Worm (Caenorhabditis elegans): ENCODE results near the gene Y48C3A.20.
A peak's percentile ranks its signal among the peaks of the same experiment; 100 is the strongest.

The Y48C3A.20 gene

DNA sequence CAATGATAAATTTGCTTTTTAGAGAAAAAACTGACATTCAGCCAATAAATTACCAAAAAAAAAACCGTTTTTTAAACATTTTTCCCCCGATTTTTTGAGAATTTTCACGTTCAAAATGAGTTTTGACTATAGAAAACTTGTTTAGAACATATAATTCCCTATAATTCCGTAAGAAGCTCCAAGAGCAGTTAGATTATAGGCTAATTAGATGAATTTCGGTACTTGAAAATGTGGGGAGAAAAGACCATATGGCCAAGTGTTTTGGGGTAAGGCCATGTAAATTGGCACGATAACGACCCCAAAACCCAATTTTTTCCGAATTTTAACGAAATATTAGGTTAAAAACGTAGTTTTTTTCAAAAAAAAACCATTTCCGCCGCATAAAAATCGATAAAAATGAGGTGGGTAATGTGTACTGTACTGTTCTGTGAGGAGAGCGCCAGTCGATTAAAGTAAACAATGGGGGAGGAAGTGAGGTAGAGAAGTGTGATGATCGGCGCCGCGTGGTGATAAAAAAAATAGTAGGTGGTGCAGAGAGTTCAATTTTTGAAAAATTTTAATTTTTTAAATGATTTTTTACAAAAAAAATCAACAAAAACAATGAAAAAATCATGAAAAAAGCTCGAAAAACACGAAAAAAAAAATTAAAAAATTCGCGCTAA lies 36.2 kb upstream of the Y48C3A.20 start:
- TF ChIP-seq fos-1 (tag; optimal IDR thresholded peaks at IDR 0.05) (peak; percentile 62), lin-11 (tag; optimal IDR thresholded peaks at IDR 0.05) (no peak)

DNA sequence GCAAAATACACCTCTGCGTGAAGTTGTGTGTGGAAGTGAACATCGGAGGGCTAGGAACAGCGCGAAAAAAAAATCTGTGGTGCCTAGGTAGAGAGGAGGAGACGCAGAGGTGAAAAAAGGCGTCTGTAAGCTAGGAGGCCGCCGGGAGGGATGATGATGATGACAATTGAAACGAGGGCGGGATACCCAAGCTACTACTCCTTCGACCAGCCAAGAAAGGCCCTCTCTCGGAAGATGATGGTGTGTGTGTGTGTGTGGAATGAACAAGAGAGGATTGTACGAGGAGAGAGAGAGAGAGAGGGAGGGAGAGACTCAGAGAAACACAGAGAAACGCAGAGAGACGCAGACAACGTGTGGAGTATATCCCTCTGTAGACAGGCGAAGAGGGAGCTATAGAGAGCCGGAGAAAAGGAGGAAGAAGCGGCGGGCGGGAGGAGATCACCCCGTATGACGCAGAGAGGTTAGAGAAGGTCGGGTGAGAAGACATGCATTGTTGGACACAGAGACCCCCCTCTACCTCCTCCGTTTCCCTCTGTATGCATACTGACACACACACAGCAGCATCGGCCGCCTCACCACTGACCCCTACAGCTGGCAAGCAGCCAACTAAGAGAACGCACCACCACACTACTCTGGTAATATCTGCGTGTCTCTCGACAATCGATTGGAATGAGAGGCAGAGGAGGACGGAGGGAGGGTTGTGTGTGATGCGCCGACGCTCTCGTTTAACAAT lies 34.3 kb upstream of the Y48C3A.20 start:
- TF ChIP-seq nhr-129 (tag; optimal IDR thresholded peaks at IDR 0.05) (peak; percentile 82), mab-5 (tag; optimal IDR thresholded peaks at IDR 0.05) (peak; percentile 68), nhr-10 (tag; optimal IDR thresholded peaks at IDR 0.05) (peak; percentile 25), elt-3 (tag; optimal IDR thresholded peaks at IDR 0.05) (no peak), C34F6.9 (tag; optimal IDR thresholded peaks at IDR 0.05) (peak; percentile 85), mdl-1 (tag; optimal IDR thresholded peaks at IDR 0.05) (peak; percentile 61 to 70), ztf-11 (tag; optimal IDR thresholded peaks at IDR 0.05) (peak; percentile 38), unc-62 (GFP tag; optimal IDR thresholded peaks at IDR 0.05) (no peak), ceh-16 (tag; optimal IDR thresholded peaks at IDR 0.05) (peak; percentile 28), dmd-4 (tag; optimal IDR thresholded peaks at IDR 0.05) (no peak), unc-39 (tag; optimal IDR thresholded peaks at IDR 0.05) (peak; percentile 90), crh-2 (tag; optimal IDR thresholded peaks at IDR 0.05) (peak; percentile 82), nhr-21 (tag; optimal IDR thresholded peaks at IDR 0.05) (peak; percentile 87), zag-1 (tag; optimal IDR thresholded peaks at IDR 0.05) (peak; percentile 87), nhr-25 (tag; optimal IDR thresholded peaks at IDR 0.05) (peak; percentile 81), lin-11 (tag; optimal IDR thresholded peaks at IDR 0.05) (peak; percentile 73), sem-4 (tag; optimal IDR thresholded peaks at IDR 0.05) (peak; percentile 83), gmeb-1 (tag; optimal IDR thresholded peaks at IDR 0.05) (peak; percentile 32), Y55F3AM.14 (GFP tag; optimal IDR thresholded peaks at IDR 0.05) (peak; percentile 83), alr-1 (tag; optimal IDR thresholded peaks at IDR 0.05) (no peak), ztf-1 (GFP tag; conservative IDR thresholded peaks at IDR 0.05) (no peak), ztf-4 (tag; optimal IDR thresholded peaks at IDR 0.05) (peak; percentile 66), mbf-1 (tag; optimal IDR thresholded peaks at IDR 0.05) (no peak), ceh-82 (tag; optimal IDR thresholded peaks at IDR 0.05) (peak; percentile 76), lin-13 (GFP tag; optimal IDR thresholded peaks at IDR 0.05) (peak; percentile 86), nhr-6 (tag; optimal IDR thresholded peaks at IDR 0.05) (peak; percentile 66), sma-3 (GFP tag; optimal IDR thresholded peaks at IDR 0.05) (peak; percentile 65), egl-27 (tag; optimal IDR thresholded peaks at IDR 0.05) (peak; percentile 70), snpc-4 (tag; optimal IDR thresholded peaks at IDR 0.05) (peak; percentile 37), F13H6.1 (tag; optimal IDR thresholded peaks at IDR 0.05) (peak; percentile 99), sma-9 (GFP tag; optimal IDR thresholded peaks at IDR 0.05) (peak; percentile 89), sma-9 (tag; optimal IDR thresholded peaks at IDR 0.05) (peak; percentile 61), unc-55 (GFP tag; optimal IDR thresholded peaks at IDR 0.05) (peak; percentile 76), ZK546.5 (tag; optimal IDR thresholded peaks at IDR 0.05) (no peak), fos-1 (tag; optimal IDR thresholded peaks at IDR 0.05) (peak; percentile 88), ama-1 (optimal IDR thresholded peaks at IDR 0.05) (no peak), blmp-1 (tag; optimal IDR thresholded peaks at IDR 0.05; ENCODE audit: insufficient read depth) (peak; percentile 23), lsy-2 (tag; optimal IDR thresholded peaks at IDR 0.05) (peak; percentile 80 to 83), elt-1 (tag; optimal IDR thresholded peaks at IDR 0.05) (no peak), nhr-12 (tag; optimal IDR thresholded peaks at IDR 0.05) (no peak)

DNA sequence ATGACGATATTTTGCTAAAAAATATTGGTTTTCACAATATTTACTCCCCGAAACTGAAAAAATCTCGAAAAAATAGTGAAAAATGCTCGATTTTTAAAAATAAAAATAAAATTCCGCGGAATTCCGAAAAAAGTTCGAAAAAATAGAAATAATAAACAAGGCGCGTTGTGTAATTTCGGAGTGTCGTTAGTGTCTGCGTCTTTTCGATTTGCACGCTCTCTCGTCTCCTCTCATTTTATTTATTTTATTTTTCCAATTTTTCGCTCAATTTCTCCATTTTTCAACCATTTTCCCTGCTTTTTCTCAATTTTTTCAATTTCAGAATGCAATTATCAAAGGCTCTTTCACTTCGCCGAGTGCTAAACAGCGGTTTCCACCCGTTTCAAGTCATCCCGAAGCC lies 31.4 kb upstream of the Y48C3A.20 start, which contains the start of gene mrpl-20:
TSS of gene mrpl-20 (plus strand) at position 323 of the 400 bp plus-strand sequence.
- TF ChIP-seq gmeb-1 (tag; optimal IDR thresholded peaks at IDR 0.05) (peak; percentile 44), snpc-4 (tag; optimal IDR thresholded peaks at IDR 0.05) (no peak), fos-1 (tag; optimal IDR thresholded peaks at IDR 0.05) (no peak), ama-1 (optimal IDR thresholded peaks at IDR 0.05) (no peak), lsy-2 (tag; optimal IDR thresholded peaks at IDR 0.05) (peak in 1 of 2 experiments; percentile 58), egl-27 (tag; optimal IDR thresholded peaks at IDR 0.05) (no peak), unc-55 (GFP tag; optimal IDR thresholded peaks at IDR 0.05) (peak; percentile 67), nhr-129 (tag; optimal IDR thresholded peaks at IDR 0.05) (peak; percentile 4), crh-2 (tag; optimal IDR thresholded peaks at IDR 0.05) (no peak), ztf-4 (tag; optimal IDR thresholded peaks at IDR 0.05) (no peak), C34F6.9 (tag; optimal IDR thresholded peaks at IDR 0.05) (peak; percentile 49)
